Worm (Caenorhabditis elegans) whole organism, late embryonic: Measurements from ENCODE around the gene srw-91.
"Not testable (repeated sequence)": the region's sequence is repeated elsewhere in the genome, so short reads cannot be mapped to it uniquely, and the experiment has no call there.

Experiments used
- C38D4.7 ChIP-seq: fragments of 200-800 bp; sonication (Bioruptor generic); optimal IDR thresholded peaks from 2 replicates; lab custom pipeline; 2018; ENCODE audit warnings: mild to moderate bottlenecking, missing genetic modification characterization, moderate library complexity, missing compliant biosample characterization
- T23F11.4 ChIP-seq: fragments of 200-800 bp; sonication (Bioruptor generic); optimal IDR thresholded peaks from 2 replicates; lab custom pipeline; 2018; ENCODE audit warnings: mild to moderate bottlenecking, missing genetic modification characterization, missing compliant biosample characterization
- Y22D7AL.16 ChIP-seq: sonication (generic microtip); optimal IDR thresholded peaks from 2 replicates; lab custom pipeline; 2016; ENCODE audit warnings: missing genetic modification characterization, missing compliant biosample characterization
- ama-1 ChIP-seq: fragments of 150-350 bp; optimal IDR thresholded peaks from 2 replicates; lab custom pipeline; 2014
- ceh-14 ChIP-seq: sonication (generic microtip); optimal IDR thresholded peaks from 2 replicates; lab custom pipeline; 2016; ENCODE audit warnings: missing genotype, missing genetic modification characterization, missing compliant biosample characterization
- ceh-18 ChIP-seq: sonication (generic microtip); optimal IDR thresholded peaks from 2 replicates; lab custom pipeline; 2016; ENCODE audit warnings: missing genetic modification characterization, missing compliant biosample characterization
- ceh-19 ChIP-seq: fragments of 200-800 bp; sonication (Bioruptor generic); optimal IDR thresholded peaks from 2 replicates; lab custom pipeline; 2018; ENCODE audit warnings: mild to moderate bottlenecking, missing genetic modification characterization, missing compliant biosample characterization
- ceh-22 ChIP-seq: sonication (generic microtip); optimal IDR thresholded peaks from 2 replicates; lab custom pipeline; 2017; ENCODE audit warnings: missing biosample characterization, missing genetic modification characterization
- ceh-31 ChIP-seq: sonication (generic microtip); optimal IDR thresholded peaks from 2 replicates; lab custom pipeline; 2016; ENCODE audit warnings: missing genetic modification characterization, missing compliant biosample characterization
- ceh-45 ChIP-seq: fragments of 200-800 bp; sonication (Bioruptor generic); IDR thresholded peaks from 2 replicates; pipeline ENCODE4 v1.3.6; 2022; ENCODE audit warnings: missing genetic modification reagents, missing genetic modification characterization, missing compliant biosample characterization
- ceh-9 ChIP-seq: sonication (generic microtip); optimal IDR thresholded peaks from 2 replicates; lab custom pipeline; 2016; ENCODE audit warnings: mild to moderate bottlenecking, missing genetic modification characterization, inconsistent platforms, missing compliant biosample characterization
- dmd-4 ChIP-seq: sonication (generic microtip); optimal IDR thresholded peaks from 2 replicates; lab custom pipeline; 2016; ENCODE audit warnings: borderline replicate concordance, missing genetic modification characterization, missing compliant biosample characterization
- dve-1 ChIP-seq: sonication (generic microtip); optimal IDR thresholded peaks from 2 replicates; lab custom pipeline; 2017; ENCODE audit warnings: antibody characterized with exemption, mild to moderate bottlenecking, missing genetic modification characterization, missing compliant biosample characterization
- elt-2 ChIP-seq: sonication (generic microtip); optimal IDR thresholded peaks from 2 replicates; lab custom pipeline; 2016; ENCODE audit warnings: missing genetic modification reagents, missing genetic modification characterization, missing compliant biosample characterization
- ets-4 ChIP-seq: sonication (generic microtip); optimal IDR thresholded peaks from 2 replicates; lab custom pipeline; 2016; ENCODE audit warnings: missing genetic modification characterization, missing compliant biosample characterization
- fax-1 ChIP-seq: sonication (generic microtip); optimal IDR thresholded peaks from 2 replicates; lab custom pipeline; 2016; ENCODE audit warnings: missing genotype, missing genetic modification characterization, missing compliant biosample characterization
- fkh-10 ChIP-seq: fragments of 150-350 bp; optimal IDR thresholded peaks from 2 replicates; lab custom pipeline; 2014; ENCODE audit warnings: missing biosample characterization, missing genetic modification reagents, missing genetic modification characterization
- fkh-6 ChIP-seq: sonication (generic microtip); optimal IDR thresholded peaks from 2 replicates; lab custom pipeline; 2016; ENCODE audit warnings: missing genetic modification characterization, missing compliant biosample characterization
- gmeb-2 ChIP-seq: sonication (generic microtip); optimal IDR thresholded peaks from 2 replicates; lab custom pipeline; 2016; ENCODE audit warnings: missing genetic modification characterization, inconsistent platforms, missing compliant biosample characterization
- hlh-13 ChIP-seq: fragments of 200-800 bp; sonication (Bioruptor generic); optimal IDR thresholded peaks from 2 replicates; lab custom pipeline; 2018; ENCODE audit warnings: mild to moderate bottlenecking, missing genetic modification characterization, missing compliant biosample characterization
- hlh-6 ChIP-seq: sonication (generic microtip); optimal IDR thresholded peaks from 2 replicates; lab custom pipeline; 2016; ENCODE audit warnings: missing genotype, missing genetic modification characterization, missing compliant biosample characterization
- madf-2 ChIP-seq: sonication (generic microtip); optimal IDR thresholded peaks from 2 replicates; lab custom pipeline; 2017; ENCODE audit warnings: missing genetic modification characterization, missing compliant biosample characterization
- nfya-1 ChIP-seq: sonication (generic microtip); optimal IDR thresholded peaks from 2 replicates; lab custom pipeline; 2017; ENCODE audit warnings: missing genetic modification characterization, mild to moderate bottlenecking, missing compliant biosample characterization, antibody characterized with exemption, moderate library complexity
- nhr-232 ChIP-seq: sonication (generic microtip); optimal IDR thresholded peaks from 2 replicates; lab custom pipeline; 2016; ENCODE audit warnings: missing genetic modification characterization, missing compliant biosample characterization
- npax-4 ChIP-seq: sonication (generic microtip); optimal IDR thresholded peaks from 2 replicates; lab custom pipeline; 2016; ENCODE audit warnings: missing genetic modification characterization, missing compliant biosample characterization
- odd-2 ChIP-seq: sonication (generic microtip); optimal IDR thresholded peaks from 2 replicates; lab custom pipeline; 2017; ENCODE audit warnings: antibody characterized with exemption, mild to moderate bottlenecking, missing genetic modification characterization, missing compliant biosample characterization
- pag-3 ChIP-seq: sonication (generic microtip); optimal IDR thresholded peaks from 2 replicates; lab custom pipeline; 2016; ENCODE audit warnings: missing compliant biosample characterization, missing genetic modification characterization, borderline replicate concordance
- pat-9 ChIP-seq: fragments of 200-800 bp; sonication (Bioruptor generic); optimal IDR thresholded peaks from 2 replicates; lab custom pipeline; 2018; ENCODE audit warnings: mild to moderate bottlenecking, missing genetic modification characterization, moderate library complexity, missing compliant biosample characterization
- pqm-1 ChIP-seq: sonication (generic microtip); optimal IDR thresholded peaks from 2 replicates; lab custom pipeline; 2016; ENCODE audit warnings: missing genetic modification characterization, missing compliant biosample characterization
- ref-2 ChIP-seq: sonication (generic microtip); optimal IDR thresholded peaks from 2 replicates; lab custom pipeline; 2016; ENCODE audit warnings: missing genetic modification characterization, missing compliant biosample characterization
- rnt-1 ChIP-seq: sonication (generic microtip); optimal IDR thresholded peaks from 2 replicates; lab custom pipeline; 2016; ENCODE audit warnings: missing genetic modification characterization, missing compliant biosample characterization
- sox-2 ChIP-seq: fragments of 200-800 bp; sonication (Bioruptor generic); IDR thresholded peaks from 2 replicates; pipeline ENCODE4 v1.3.6; 2022; ENCODE audit warnings: missing genetic modification reagents, missing genetic modification characterization, missing compliant biosample characterization
- tbx-2 ChIP-seq: sonication (generic microtip); optimal IDR thresholded peaks from 2 replicates; lab custom pipeline; 2016; ENCODE audit warnings: missing genetic modification characterization, missing compliant biosample characterization
- unc-42 ChIP-seq: sonication (generic microtip); optimal IDR thresholded peaks from 2 replicates; lab custom pipeline; 2016; ENCODE audit warnings: missing genotype, missing genetic modification characterization, missing compliant biosample characterization
- unc-55 ChIP-seq: sonication (generic microtip); optimal IDR thresholded peaks from 2 replicates; lab custom pipeline; 2017; ENCODE audit warnings: missing biosample characterization, missing genetic modification reagents, missing genetic modification characterization
- zip-5 ChIP-seq: sonication (generic microtip); optimal IDR thresholded peaks from 2 replicates; lab custom pipeline; 2016; ENCODE audit warnings: missing genetic modification characterization, missing compliant biosample characterization

The srw-91 gene

DNA sequence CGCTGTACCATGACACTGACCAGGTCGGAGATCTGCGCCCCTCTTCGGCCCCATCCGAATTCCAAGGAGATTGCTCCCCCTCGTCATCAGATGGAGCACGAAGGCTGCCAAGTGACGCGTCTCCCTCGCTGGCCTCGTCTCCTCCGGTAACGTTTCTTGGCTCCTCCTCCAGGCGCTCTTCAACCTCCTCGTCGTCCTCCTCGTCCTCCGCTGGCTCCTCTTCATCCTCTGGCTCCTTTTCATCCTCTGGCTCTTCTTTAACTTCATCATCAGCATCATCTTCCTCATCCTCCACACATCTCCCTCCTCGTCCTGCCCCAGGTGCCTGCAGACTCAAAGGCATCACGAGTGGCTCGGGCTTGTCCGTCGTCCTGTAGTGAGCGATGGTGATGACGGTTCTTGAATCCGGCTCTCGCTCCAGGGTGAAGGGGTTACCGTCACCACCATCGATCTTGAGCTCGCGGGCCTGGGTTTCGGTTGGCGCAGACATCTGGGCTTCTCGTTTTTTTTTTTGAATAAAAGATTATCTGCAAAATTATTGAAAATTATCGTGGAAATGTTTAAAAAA, 18.6 kb upstream of the srw-91 start:
- TF ChIP-seq rnt-1 = no peak
- TF ChIP-seq npax-4 (tag; lab: Kevin White, UChicago) = no peak
- TF ChIP-seq odd-2 (tag; lab: Kevin White, UChicago) = no peak
- no peak for TF ChIP-seq dve-1 (tag; lab: Kevin White, UChicago)
- TF ChIP-seq fax-1 (tag; lab: Kevin White, UChicago) = no peak
- no peak for TF ChIP-seq ceh-18
- no peak for TF ChIP-seq C38D4.7
- TF ChIP-seq pqm-1 (tag; lab: Kevin White, UChicago) = no peak
- TF ChIP-seq nhr-232 (tag; lab: Kevin White, UChicago) = no peak
- no peak for TF ChIP-seq unc-42 (tag; lab: Kevin White, UChicago)
- no peak for TF ChIP-seq sox-2 (GFP tag; lab: Robert Waterston, UW)

DNA sequence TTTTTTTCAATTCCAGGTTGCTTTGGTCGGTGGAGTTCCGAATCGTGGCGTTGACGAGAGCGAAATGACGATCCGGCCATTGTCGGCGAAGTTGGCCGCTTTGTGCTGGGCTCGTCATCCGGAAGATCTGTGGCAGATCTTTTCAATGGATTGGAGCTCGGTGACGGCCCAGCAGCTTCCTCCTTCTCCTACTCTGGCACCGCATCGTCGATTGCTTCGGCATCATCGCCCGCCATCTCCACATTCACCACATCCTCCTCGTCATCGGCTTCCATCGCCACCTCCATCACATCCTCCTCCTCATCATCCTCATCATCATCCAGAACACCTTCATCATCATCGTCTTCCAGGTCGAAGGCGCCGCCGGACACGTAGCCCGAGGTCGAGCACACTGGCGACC, 17.7 kb upstream of the srw-91 start:
- TF ChIP-seq Y22D7AL.16 (tag; lab: Kevin White, UChicago) (no peak), ref-2 (tag; lab: Kevin White, UChicago) (no peak), rnt-1 (no peak), nfya-1 (no peak), gmeb-2 (no peak), fkh-10 (no peak), pat-9 (tag; lab: Kevin White, UChicago) (no peak), ceh-9 (tag; lab: Kevin White, UChicago) (no peak), unc-42 (tag; lab: Kevin White, UChicago) (no peak), ceh-45 (GFP tag; lab: Robert Waterston, UW) (no peak), ama-1 (lab: Kevin White, UChicago) (no peak), nhr-232 (tag; lab: Kevin White, UChicago) (no peak), npax-4 (tag; lab: Kevin White, UChicago) (no peak), hlh-13 (GFP tag; lab: Kevin White, UChicago) (no peak), ets-4 (tag; lab: Kevin White, UChicago) (no peak), ceh-14 (no peak), pag-3 (tag; lab: Kevin White, UChicago) (no peak), elt-2 (tag; lab: Kevin White, UChicago) (no peak)

DNA sequence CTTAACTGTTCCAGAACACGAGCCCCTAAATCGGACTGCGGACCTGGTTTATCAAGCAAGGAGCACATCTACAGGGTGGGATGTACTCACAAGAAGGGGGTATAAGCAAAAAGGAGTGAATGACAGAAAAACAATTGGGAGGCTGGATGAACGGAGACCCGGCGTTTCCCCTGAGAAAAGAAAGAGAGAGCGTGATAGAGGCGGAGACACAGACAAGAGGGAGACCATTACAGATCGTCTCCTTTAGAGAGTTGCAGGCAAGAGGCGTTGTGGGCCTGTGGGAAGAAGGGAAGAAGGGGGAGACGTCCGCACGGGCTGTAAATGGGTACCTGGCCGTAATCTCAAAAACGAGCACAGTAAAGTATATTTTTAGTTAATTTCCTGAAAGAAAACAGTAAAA, 13.2 kb upstream of the srw-91 start, which contains the start of gene Y46H3C.7:
Gene Y46H3C.7 (minus strand): TSS at position 147 of the 400 bp plus-strand sequence.
- TF ChIP-seq ceh-19 (GFP tag; lab: Kevin White, UChicago); ceh-22 (tag; lab: Kevin White, UChicago); ceh-31 (tag; lab: Kevin White, UChicago): not testable (repeated sequence)
- TF ChIP-seq, all 69 proteins: peak for 0; not testable (repeated sequence) for 69

DNA sequence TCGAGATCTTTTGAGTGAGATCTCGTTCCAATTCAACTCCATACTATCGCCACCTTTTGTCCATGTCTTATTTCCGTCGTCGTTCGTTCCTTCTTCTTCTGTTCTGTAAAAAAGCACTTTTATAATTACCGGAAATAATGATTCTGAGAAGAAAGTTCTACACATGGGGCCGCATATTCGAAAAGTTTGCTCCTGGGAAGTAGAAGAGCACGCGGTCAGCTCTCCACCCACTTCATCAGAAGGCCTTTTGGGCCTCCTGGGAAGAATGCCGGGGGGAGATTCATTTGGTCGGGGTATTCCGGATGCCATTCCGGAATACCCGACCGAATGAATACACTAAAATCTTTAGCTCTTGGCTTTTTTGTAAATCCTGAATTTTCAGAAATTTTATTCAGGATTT, 11.8 kb upstream of the srw-91 start, which contains the start of gene Y46H3C.5:
Gene Y46H3C.5 (minus strand): TSS at position 2 of the 400 bp plus-strand sequence.
- not testable (repeated sequence) for TF ChIP-seq dmd-4 (tag; lab: Kevin White, UChicago); T23F11.4 (GFP tag; lab: Kevin White, UChicago); npax-4 (tag; lab: Kevin White, UChicago)

DNA sequence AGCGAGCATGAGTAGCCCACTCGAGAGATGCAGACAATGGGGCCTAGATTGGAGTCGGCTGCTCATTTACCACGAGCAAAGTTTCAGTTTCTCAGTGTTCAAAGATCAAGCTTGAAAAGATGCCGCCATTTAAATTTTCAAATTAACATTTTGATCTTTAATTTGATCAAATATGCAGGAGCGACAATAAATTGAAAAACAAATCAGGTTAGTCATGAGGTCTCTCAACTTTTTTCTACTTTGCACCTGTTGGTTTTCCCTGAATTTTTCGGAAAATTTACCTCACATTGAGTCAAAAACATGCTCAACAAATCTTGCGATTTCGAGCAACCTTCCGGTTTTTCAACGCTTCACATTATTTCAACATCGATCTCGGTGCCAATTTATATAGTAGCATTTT, 4.7 kb upstream of the srw-91 start, which contains the start of gene srh-5:
Gene srh-5 (plus strand): TSS at position 301 of the 400 bp plus-strand sequence.
- no peak for TF ChIP-seq dve-1 (tag; lab: Kevin White, UChicago)
- TF ChIP-seq ets-4 (tag; lab: Kevin White, UChicago) = no peak
- no peak for TF ChIP-seq zip-5 (tag; lab: Kevin White, UChicago)
- TF ChIP-seq madf-2 (tag; lab: Kevin White, UChicago) = no peak
- no peak for TF ChIP-seq hlh-6
- TF ChIP-seq tbx-2 (tag; lab: Kevin White, UChicago) = no peak
- no peak for TF ChIP-seq unc-55 (GFP tag; lab: Kevin White, UChicago)
- TF ChIP-seq fkh-6 (tag; lab: Kevin White, UChicago) = no peak
